Worm (Caenorhabditis elegans) whole organism, young adult: ENCODE data around the gene rnp-7.

Experiments used
- B0019.2 ChIP-seq: fragments of 200-800 bp; sonication (Bioruptor generic); conservative IDR thresholded peaks from 2 replicates; pipeline ENCODE4 v1.3.6; 2022; ENCODE audit warnings: missing genetic modification reagents, missing genetic modification characterization, missing compliant biosample characterization
- B0035.1 ChIP-seq: sonication (generic microtip); optimal IDR thresholded peaks from 2 replicates; lab custom pipeline; 2016; ENCODE audit warnings: missing genetic modification characterization, mild to moderate bottlenecking, missing compliant biosample characterization, missing genotype, missing genetic modification reagents
- F22D6.2 ChIP-seq: sonication (generic microtip); optimal IDR thresholded peaks from 2 replicates; lab custom pipeline; 2016; ENCODE audit warnings: mild to moderate bottlenecking, missing genetic modification characterization, missing compliant biosample characterization
- F23B12.7 ChIP-seq: sonication (generic microtip); optimal IDR thresholded peaks from 2 replicates; lab custom pipeline; 2017; ENCODE audit warnings: missing genetic modification characterization, mild to moderate bottlenecking, missing compliant biosample characterization, antibody characterized with exemption, moderate library complexity; ENCODE audit not compliant: insufficient read depth
- F33H1.4 ChIP-seq: fragments of 200-800 bp; sonication (Bioruptor generic); IDR thresholded peaks from 2 replicates; pipeline ENCODE4 v1.3.6; 2022; ENCODE audit warnings: missing genetic modification reagents, missing genetic modification characterization, missing compliant biosample characterization
- F49E8.2 ChIP-seq: sonication (generic microtip); optimal IDR thresholded peaks from 3 replicates; lab custom pipeline; 2017; ENCODE audit warnings: missing genetic modification characterization, mild to moderate bottlenecking, missing compliant biosample characterization, antibody characterized with exemption, moderate library complexity; ENCODE audit not compliant: insufficient read depth
- F52B5.7 ChIP-seq: sonication (generic microtip); optimal IDR thresholded peaks from 2 replicates; lab custom pipeline; 2016; ENCODE audit warnings: mild to moderate bottlenecking, missing genetic modification characterization, missing compliant biosample characterization
- K12H6.12 ChIP-seq: fragments of 200-800 bp; sonication (Bioruptor generic); optimal IDR thresholded peaks from 2 replicates; lab custom pipeline; 2018; ENCODE audit warnings: mild to moderate bottlenecking, missing genetic modification characterization, missing compliant biosample characterization
- Y53G8AR.9 ChIP-seq: fragments of 200-800 bp; sonication (Bioruptor generic); conservative IDR thresholded peaks from 2 replicates; pipeline ENCODE4 v1.3.6; 2022; ENCODE audit warnings: missing genetic modification reagents, missing genetic modification characterization, missing compliant biosample characterization
- Y56A3A.18 ChIP-seq: fragments of 200-800 bp; sonication (Bioruptor generic); IDR thresholded peaks from 2 replicates; pipeline ENCODE4 v1.3.6; 2022; ENCODE audit warnings: missing genetic modification reagents, missing genetic modification characterization, missing compliant biosample characterization
- aptf-3 ChIP-seq: fragments of 200-800 bp; sonication (Bioruptor generic); IDR thresholded peaks from 2 replicates; pipeline ENCODE4 v1.3.6; 2022; ENCODE audit warnings: missing genetic modification characterization, missing compliant biosample characterization
- ccch-3 ChIP-seq: fragments of 200-800 bp; sonication (Bioruptor generic); optimal IDR thresholded peaks from 2 replicates; lab custom pipeline; 2018; ENCODE audit warnings: mild to moderate bottlenecking, missing genetic modification characterization, missing compliant biosample characterization
- ceh-100 ChIP-seq: fragments of 200-800 bp; sonication (Bioruptor generic); IDR thresholded peaks from 2 replicates; pipeline ENCODE4 v1.3.6; 2022; ENCODE audit warnings: missing genetic modification reagents, missing genetic modification characterization, missing compliant biosample characterization
- ceh-27 ChIP-seq: fragments of 200-800 bp; sonication (Bioruptor generic); optimal IDR thresholded peaks from 2 replicates; lab custom pipeline; 2018; ENCODE audit warnings: mild to moderate bottlenecking, missing genetic modification characterization, moderate library complexity, missing compliant biosample characterization
- die-1 ChIP-seq: sonication (generic microtip); optimal IDR thresholded peaks from 2 replicates; lab custom pipeline; 2016; ENCODE audit warnings: missing genotype, mild to moderate bottlenecking, missing genetic modification characterization, missing compliant biosample characterization
- dpff-1 ChIP-seq: sonication (generic microtip); optimal IDR thresholded peaks from 2 replicates; lab custom pipeline; 2017; ENCODE audit warnings: mild to moderate bottlenecking, missing genetic modification characterization, missing compliant biosample characterization
- dpl-1 ChIP-seq: fragments of 150-350 bp; optimal IDR thresholded peaks from 2 replicates; lab custom pipeline; 2014; ENCODE audit warnings: missing biosample characterization, missing genetic modification reagents, missing genetic modification characterization
- efl-1 ChIP-seq: fragments of 150-350 bp; optimal IDR thresholded peaks from 2 replicates; lab custom pipeline; 2014; ENCODE audit warnings: missing biosample characterization, missing genetic modification reagents, missing genetic modification characterization
- egl-18 ChIP-seq: fragments of 200-800 bp; sonication (Bioruptor generic); IDR thresholded peaks from 2 replicates; pipeline ENCODE4 v1.3.6; 2022; ENCODE audit warnings: missing genetic modification reagents, missing genetic modification characterization, missing compliant biosample characterization
- egrh-3 ChIP-seq: fragments of 200-800 bp; sonication (Bioruptor generic); IDR thresholded peaks from 2 replicates; pipeline ENCODE4 v1.3.6; 2022; ENCODE audit warnings: missing genetic modification reagents, missing genetic modification characterization, missing compliant biosample characterization
- fkh-3 ChIP-seq: sonication (generic microtip); optimal IDR thresholded peaks from 2 replicates; lab custom pipeline; 2016; ENCODE audit warnings: mild to moderate bottlenecking, missing genetic modification characterization, missing compliant biosample characterization
- gei-17 ChIP-seq: fragments of 200-800 bp; sonication (Bioruptor generic); optimal IDR thresholded peaks from 2 replicates; lab custom pipeline; 2018; ENCODE audit warnings: mild to moderate bottlenecking, missing genetic modification characterization, missing compliant biosample characterization
- lag-1 ChIP-seq: fragments of 200-800 bp; sonication (Bioruptor generic); IDR thresholded peaks from 2 replicates; pipeline ENCODE4 v1.3.6; 2022; ENCODE audit warnings: missing genetic modification reagents, missing genetic modification characterization, missing compliant biosample characterization
- let-526 ChIP-seq: fragments of 200-800 bp; sonication (Bioruptor generic); IDR thresholded peaks from 2 replicates; pipeline ENCODE4 v1.3.6; 2022; ENCODE audit warnings: missing genetic modification reagents, missing genetic modification characterization, missing compliant biosample characterization
- lin-26 ChIP-seq: fragments of 200-800 bp; sonication (Bioruptor generic); IDR thresholded peaks from 2 replicates; pipeline ENCODE4 v1.3.6; 2022; ENCODE audit warnings: missing genetic modification reagents, missing genetic modification characterization, missing compliant biosample characterization
- lin-40 ChIP-seq: sonication (generic microtip); optimal IDR thresholded peaks from 2 replicates; lab custom pipeline; 2016; ENCODE audit warnings: missing genetic modification characterization, mild to moderate bottlenecking, missing compliant biosample characterization, missing genotype, missing genetic modification reagents
- lir-1 ChIP-seq: fragments of 200-800 bp; sonication (Bioruptor generic); conservative IDR thresholded peaks from 2 replicates; pipeline ENCODE4 v1.3.6; 2022; ENCODE audit warnings: missing genetic modification reagents, missing genetic modification characterization, missing compliant biosample characterization
- lsy-27 ChIP-seq: sonication (generic microtip); optimal IDR thresholded peaks from 2 replicates; lab custom pipeline; 2017; ENCODE audit warnings: missing genetic modification characterization, mild to moderate bottlenecking, missing compliant biosample characterization, antibody characterized with exemption, missing genotype, borderline replicate concordance; ENCODE audit not compliant: insufficient read depth
- madf-6 ChIP-seq: fragments of 200-800 bp; sonication (Bioruptor generic); IDR thresholded peaks from 2 replicates; pipeline ENCODE4 v1.3.6; 2022; ENCODE audit warnings: missing genetic modification reagents, missing genetic modification characterization, missing compliant biosample characterization
- madf-8 ChIP-seq: fragments of 200-800 bp; sonication (Bioruptor generic); conservative IDR thresholded peaks from 2 replicates; pipeline ENCODE4 v1.3.6; 2022; ENCODE audit warnings: missing genetic modification reagents, missing genetic modification characterization, missing compliant biosample characterization
- mcd-1 ChIP-seq: fragments of 200-800 bp; sonication (Bioruptor generic); IDR thresholded peaks from 2 replicates; pipeline ENCODE4 v1.3.6; 2022; ENCODE audit warnings: missing genetic modification reagents, missing genetic modification characterization, missing compliant biosample characterization
- mes-4 ChIP-seq: sonication (generic microtip); optimal IDR thresholded peaks from 2 replicates; lab custom pipeline; 2016; ENCODE audit warnings: missing genotype, missing genetic modification characterization, missing compliant biosample characterization
- nfya-2 ChIP-seq: fragments of 200-800 bp; sonication (Bioruptor generic); IDR thresholded peaks from 2 replicates; pipeline ENCODE4 v1.3.6; 2022; ENCODE audit warnings: missing genetic modification reagents, missing genetic modification characterization, missing compliant biosample characterization
- nhr-120 ChIP-seq: fragments of 200-800 bp; sonication (Bioruptor generic); IDR thresholded peaks from 2 replicates; pipeline ENCODE4 v1.3.6; 2022; ENCODE audit warnings: missing genetic modification characterization, missing compliant biosample characterization
- nhr-80 ChIP-seq: sonication (generic microtip); optimal IDR thresholded peaks from 2 replicates; lab custom pipeline; 2016; ENCODE audit warnings: missing genetic modification characterization, missing compliant biosample characterization
- pbrm-1 ChIP-seq: fragments of 200-800 bp; sonication (Bioruptor generic); IDR thresholded peaks from 2 replicates; pipeline ENCODE4 v1.3.6; 2022; ENCODE audit warnings: missing genetic modification reagents, missing genetic modification characterization, missing compliant biosample characterization
- rpc-1 ChIP-seq, 2 experiments: fragments of 150-350 bp in 1 of 2; sonication (generic microtip) in 1 of 2; optimal IDR thresholded peaks; 2 replicates each; lab custom pipeline; 2014 to 2018; ENCODE audit warnings: missing biosample characterization in 1 of 2, missing genetic modification characterization in 1 of 2, missing genetic modification reagents in 1 of 2, missing genotype in 1 of 2
- snpc-1.1 ChIP-seq: sonication (generic microtip); optimal IDR thresholded peaks from 2 replicates; lab custom pipeline; 2017; ENCODE audit warnings: missing genetic modification characterization, mild to moderate bottlenecking, missing compliant biosample characterization, antibody characterized with exemption, moderate library complexity, missing genotype, missing genetic modification reagents; ENCODE audit not compliant: insufficient read depth
- snpc-3.4 ChIP-seq: sonication (generic microtip); optimal IDR thresholded peaks from 2 replicates; lab custom pipeline; 2017; ENCODE audit warnings: missing genetic modification characterization, mild to moderate bottlenecking, missing compliant biosample characterization, antibody characterized with exemption, moderate library complexity, missing genotype, missing genetic modification reagents
- somi-1 ChIP-seq: fragments of 200-800 bp; sonication (Bioruptor generic); optimal IDR thresholded peaks from 2 replicates; lab custom pipeline; 2018; ENCODE audit warnings: mild to moderate bottlenecking, missing genetic modification characterization, missing compliant biosample characterization
- sptf-2 ChIP-seq: fragments of 200-800 bp; sonication (Bioruptor generic); optimal IDR thresholded peaks from 2 replicates; lab custom pipeline; 2018; ENCODE audit warnings: mild to moderate bottlenecking, missing genetic modification characterization, missing compliant biosample characterization
- tbp1 ChIP-seq: fragments of 200-800 bp; sonication (Bioruptor generic); optimal IDR thresholded peaks from 2 replicates; lab custom pipeline; 2018; ENCODE audit warnings: mild to moderate bottlenecking, missing genetic modification characterization, missing compliant biosample characterization
- tbx-9 ChIP-seq: sonication (generic microtip); optimal IDR thresholded peaks from 2 replicates; lab custom pipeline; 2016; ENCODE audit warnings: borderline replicate concordance, missing genetic modification characterization, inconsistent platforms, missing compliant biosample characterization
- tlf-1 ChIP-seq: fragments of 200-800 bp; sonication (Bioruptor generic); optimal IDR thresholded peaks from 2 replicates; lab custom pipeline; 2018; ENCODE audit warnings: mild to moderate bottlenecking, missing genetic modification characterization, missing compliant biosample characterization
- ztf-18 ChIP-seq: sonication (generic microtip); optimal IDR thresholded peaks from 2 replicates; lab custom pipeline; 2016; ENCODE audit warnings: missing genotype, mild to moderate bottlenecking, missing genetic modification characterization, missing compliant biosample characterization
- ztf-28 ChIP-seq: fragments of 200-800 bp; sonication (Bioruptor generic); IDR thresholded peaks from 2 replicates; pipeline ENCODE4 v1.3.6; 2022; ENCODE audit warnings: missing genetic modification reagents, missing genetic modification characterization, missing compliant biosample characterization
- ztf-6 ChIP-seq: fragments of 200-800 bp; sonication (Bioruptor generic); IDR thresholded peaks from 2 replicates; pipeline ENCODE4 v1.3.6; 2022; ENCODE audit warnings: missing genetic modification reagents, missing genetic modification characterization, missing compliant biosample characterization

The rnp-7 gene

DNA sequence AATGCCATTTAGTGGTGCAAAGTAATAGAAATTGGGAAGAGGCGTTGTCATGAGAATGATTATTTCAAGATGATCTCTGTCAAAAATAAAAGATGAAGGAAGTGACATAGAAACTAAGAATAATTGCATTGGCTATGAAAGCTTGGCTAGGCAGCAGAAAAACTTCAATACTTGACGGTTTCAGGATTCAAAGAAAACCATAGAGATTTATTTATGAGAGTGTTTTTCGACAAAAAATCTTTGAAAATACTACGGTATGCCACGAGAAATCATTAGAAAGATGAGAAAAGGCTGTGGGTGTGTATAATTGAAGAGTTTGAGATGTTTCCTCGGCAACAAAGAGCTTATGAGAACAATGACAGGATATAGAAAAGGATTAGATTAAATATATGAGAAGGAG lies 24.5 kb upstream of the rnp-7 start, which contains the start of gene F37C12.14:
Gene F37C12.14 (minus strand): TSS at position 101 of the 400 bp plus-strand sequence.
- TF ChIP-seq ztf-6 (GFP tag; lab: Robert Waterston, UW), result no peak
- no peak for TF ChIP-seq F52B5.7 (tag; lab: Kevin White, UChicago)
- no peak for TF ChIP-seq aptf-3 (GFP tag; lab: Robert Waterston, UW)
- TF ChIP-seq snpc-1.1 (tag; lab: Kevin White, UChicago), result no peak
- no peak for TF ChIP-seq nhr-120 (GFP tag; lab: Robert Waterston, UW)
- TF ChIP-seq, all 124 proteins: peak for 0

DNA sequence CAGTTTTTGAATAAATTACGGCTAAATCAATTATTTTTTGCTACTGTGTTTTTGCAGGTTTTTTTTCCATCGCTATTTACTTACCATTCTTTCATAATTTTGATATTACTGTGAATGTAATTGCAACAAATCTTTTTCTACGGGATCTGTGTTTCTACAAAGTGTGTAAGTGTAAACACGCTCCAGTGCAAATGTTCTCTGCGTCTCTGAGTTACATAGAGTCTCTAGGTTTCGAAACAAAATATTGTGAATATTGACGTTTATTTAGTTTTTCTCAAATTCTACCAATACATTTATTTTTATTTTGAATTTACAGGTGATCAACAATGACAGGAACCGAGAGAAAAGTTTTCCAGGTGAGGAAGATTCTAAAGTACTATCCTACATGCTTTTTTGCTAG lies 23.1 kb upstream of the rnp-7 start, which contains the start of gene yju-2:
Gene yju-2 (plus strand): TSS at position 315 of the 400 bp plus-strand sequence.
- TF ChIP-seq tlf-1 (GFP tag; lab: Kevin White, UChicago) (no peak), Y56A3A.18 (GFP tag; lab: Robert Waterston, UW) (no peak), sptf-2 (GFP tag; lab: Kevin White, UChicago) (no peak), F22D6.2 (tag; lab: Kevin White, UChicago) (no peak), K12H6.12 (tag; lab: Kevin White, UChicago) (no peak), F49E8.2 (tag; lab: Kevin White, UChicago) (peak; percentile 48), efl-1 (GFP tag; lab: Kevin White, UChicago) (peak; percentile 12), nfya-2 (no peak), dpff-1 (tag; lab: Kevin White, UChicago) (no peak), lsy-27 (tag; lab: Kevin White, UChicago) (no peak), gei-17 (no peak), let-526 (GFP tag; lab: Robert Waterston, UW) (no peak), ztf-18 (peak; percentile 2), pbrm-1 (no peak), dpl-1 (no peak), lin-26 (GFP tag; lab: Robert Waterston, UW) (no peak), B0019.2 (no peak), somi-1 (GFP tag; lab: Kevin White, UChicago) (no peak), nhr-80 (tag; lab: Kevin White, UChicago) (peak; percentile 7), B0035.1 (tag; lab: Kevin White, UChicago) (no peak), ccch-3 (GFP tag; lab: Kevin White, UChicago) (no peak), die-1 (tag; lab: Kevin White, UChicago) (no peak), F33H1.4 (GFP tag; lab: Robert Waterston, UW) (no peak), lir-1 (GFP tag; lab: Robert Waterston, UW) (no peak), egrh-3 (GFP tag; lab: Robert Waterston, UW) (no peak), rpc-1 (optimal IDR thresholded peaks at IDR 0.05; lab: Kevin White, UChicago) (no peak), rpc-1 (tag; optimal IDR thresholded peaks at IDR 0.05; lab: Kevin White, UChicago) (no peak), snpc-3.4 (tag; lab: Kevin White, UChicago) (no peak), lag-1 (GFP tag; lab: Robert Waterston, UW) (no peak), tbx-9 (tag; lab: Kevin White, UChicago) (no peak), lin-40 (tag; lab: Kevin White, UChicago) (no peak), Y53G8AR.9 (GFP tag; lab: Robert Waterston, UW) (no peak), madf-8 (GFP tag; lab: Robert Waterston, UW) (no peak), F23B12.7 (peak; percentile 35), egl-18 (GFP tag; lab: Robert Waterston, UW) (no peak), ceh-100 (GFP tag; lab: Robert Waterston, UW) (peak; percentile 88), madf-6 (GFP tag; lab: Robert Waterston, UW) (no peak), mes-4 (no peak), ztf-28 (GFP tag; lab: Robert Waterston, UW) (no peak), fkh-3 (tag; lab: Kevin White, UChicago) (no peak), ceh-27 (GFP tag; lab: Kevin White, UChicago) (no peak), tbp1 (GFP tag; lab: Kevin White, UChicago) (peak; percentile 11), mcd-1 (GFP tag; lab: Robert Waterston, UW) (peak; percentile 68), aptf-3 (GFP tag; lab: Robert Waterston, UW) (no peak)
